Worm (Caenorhabditis elegans) whole organism, young adult: ENCODE measurements around the gene dcs-1.

ENCODE experiments used
- ama-1 ChIP-seq, 3 experiments: fragments of 150-350 bp in 1 of 3; sonication (generic microtip) in 2 of 3; optimal IDR thresholded peaks; 2 replicates each; lab custom pipeline; 2014 to 2018; ENCODE audit warnings: missing biosample characterization in 2 of 3, missing genetic modification characterization in 2 of 3, missing genetic modification reagents in 2 of 3
- lin-26 ChIP-seq: fragments of 200-800 bp; sonication (Bioruptor generic); IDR thresholded peaks from 2 replicates; pipeline ENCODE4 v1.3.6; 2022; ENCODE audit warnings: missing genetic modification reagents, missing genetic modification characterization, missing compliant biosample characterization

ce11 chrV:20127543-20127942 is 37.0 kb upstream of the dcs-1 start:
- TF ChIP-seq ama-1 (optimal IDR thresholded peaks at IDR 0.05; lab: Kevin White, UChicago) (no peak), ama-1 (GFP tag; optimal IDR thresholded peaks at IDR 0.05; lab: Kevin White, UChicago) (no peak), lin-26 (GFP tag; lab: Robert Waterston, UW) (no peak)
